Fruit fly (Drosophila melanogaster): Measurements from ENCODE around the gene CG15385.
A peak's percentile ranks its signal among the peaks of the same experiment; 100 is the strongest.

The CG15385 gene

DNA sequence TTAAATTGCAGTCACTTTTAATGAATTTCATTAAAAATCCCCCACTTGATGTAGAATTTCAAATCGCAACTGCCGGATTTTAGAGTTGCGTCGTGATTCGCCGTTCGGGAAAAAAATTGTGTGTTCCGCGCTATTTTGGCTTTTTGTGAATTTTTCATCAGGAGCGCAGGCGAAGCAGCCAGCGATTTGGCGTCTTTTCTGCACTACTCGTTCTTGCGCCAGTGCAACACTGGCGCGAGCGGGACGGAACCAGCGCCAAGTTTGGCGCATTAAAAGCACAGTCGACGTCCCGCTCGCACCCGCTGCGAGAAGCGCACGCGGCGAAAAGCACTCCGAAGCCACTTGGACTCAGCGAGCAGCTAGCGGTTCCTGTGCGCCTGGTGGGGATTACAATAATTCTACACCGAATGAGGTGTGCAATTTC lies 19.0 kb downstream of the CG15385 start (continued):
- TF ChIP-seq chn (GFP tag; optimal IDR thresholded peaks at IDR 0.05) (no peak), CG6813 (GFP tag; optimal IDR thresholded peaks at IDR 0.05) (peak; percentile 57), TFAM (GFP tag; optimal IDR thresholded peaks at IDR 0.05) (no peak), gsb (GFP tag; IDR thresholded peaks at IDR 0.05) (no peak), Bdp1 (GFP tag; optimal IDR thresholded peaks at IDR 0.05) (peak; percentile 4), gcm (GFP tag; optimal IDR thresholded peaks at IDR 0.05) (peak; percentile 62), pfk (GFP tag; optimal IDR thresholded peaks at IDR 0.05) (peak; percentile 40), psq (GFP tag; optimal IDR thresholded peaks at IDR 0.05) (no peak), Bgb (GFP tag; IDR thresholded peaks at IDR 0.05; ENCODE audit: partially characterized antibody) (no peak), grn (GFP tag; optimal IDR thresholded peaks at IDR 0.05) (no peak), CG7556 (GFP tag; optimal IDR thresholded peaks at IDR 0.05) (no peak), CG11247 (GFP tag; IDR thresholded peaks at IDR 0.05) (no peak), tio (GFP tag; optimal IDR thresholded peaks at IDR 0.05) (no peak), CG31441 (GFP tag; IDR thresholded peaks at IDR 0.05) (no peak), cg (GFP tag; optimal IDR thresholded peaks at IDR 0.05) (peak; percentile 38), CG6683 (GFP tag; optimal IDR thresholded peaks at IDR 0.05) (peak; percentile 15), CG17359 (tag; optimal IDR thresholded peaks at IDR 0.05) (peak; percentile 14), CG15011 (GFP tag; optimal IDR thresholded peaks at IDR 0.05) (no peak), otp (GFP tag; IDR thresholded peaks at IDR 0.05) (no peak), lmd (GFP tag; IDR thresholded peaks at IDR 0.05) (no peak), corto (GFP tag; optimal IDR thresholded peaks at IDR 0.05) (no peak), CTCF (GFP tag; optimal IDR thresholded peaks at IDR 0.05) (peak; percentile 44), repo (GFP tag; optimal IDR thresholded peaks at IDR 0.05) (peak; percentile 19), CG7372 (GFP tag; IDR thresholded peaks at IDR 0.05) (no peak), CG31365 (tag; optimal IDR thresholded peaks at IDR 0.05) (peak; percentile 52), CG11398 (GFP tag; optimal IDR thresholded peaks at IDR 0.05) (peak; percentile 29), HmgD (GFP tag; optimal IDR thresholded peaks at IDR 0.05) (peak; percentile 67), CG13296 (GFP tag; optimal IDR thresholded peaks at IDR 0.05) (peak; percentile 59), seq (GFP tag; IDR thresholded peaks at IDR 0.05) (no peak), CG14965 (GFP tag; optimal IDR thresholded peaks at IDR 0.05; ENCODE audit: borderline replicate concordance) (no peak), Chrac-16 (GFP tag; optimal IDR thresholded peaks at IDR 0.05) (no peak), CG32767 (GFP tag; IDR thresholded peaks at IDR 0.05) (no peak), gsb-n (tag; optimal IDR thresholded peaks at IDR 0.05) (peak; percentile 38), hkb (optimal IDR thresholded peaks at IDR 0.05) (peak; percentile 79), hkb (GFP tag; IDR thresholded peaks at IDR 0.05) (no peak), maf-S (GFP tag; optimal IDR thresholded peaks at IDR 0.05) (no peak), sima (GFP tag; optimal IDR thresholded peaks at IDR 0.05) (no peak), Sry-δ (GFP tag; optimal IDR thresholded peaks at IDR 0.05) (peak; percentile 57), pum (GFP tag; optimal IDR thresholded peaks at IDR 0.05) (no peak), Mes4 (GFP tag; optimal IDR thresholded peaks at IDR 0.05) (peak; percentile 16), CG16863 (GFP tag; optimal IDR thresholded peaks at IDR 0.05) (no peak), wek (GFP tag; optimal IDR thresholded peaks at IDR 0.05) (peak; percentile 29), CG9817 (tag; optimal IDR thresholded peaks at IDR 0.05) (peak; percentile 11), CG14050 (GFP tag; IDR thresholded peaks at IDR 0.05) (no peak), CG9932 (GFP tag; IDR thresholded peaks at IDR 0.05) (no peak), mld (GFP tag; IDR thresholded peaks at IDR 0.05; ENCODE audit: partially characterized antibody) (no peak), knrl (GFP tag; IDR thresholded peaks at IDR 0.05; ENCODE audit: partially characterized antibody) (no peak), disco-r (GFP tag; optimal IDR thresholded peaks at IDR 0.05) (peak; percentile 15), Tbp (GFP tag; optimal IDR thresholded peaks at IDR 0.05) (no peak), eve (GFP tag; optimal IDR thresholded peaks at IDR 0.05) (no peak), pan (optimal IDR thresholded peaks at IDR 0.05) (no peak), pan (GFP tag; optimal IDR thresholded peaks at IDR 0.05 in 1 of 2, IDR thresholded peaks at IDR 0.05 in 1 of 2) (no peak), CG3065 (GFP tag; optimal IDR thresholded peaks at IDR 0.05) (no peak)
